Worm (Caenorhabditis elegans): Measurements from ENCODE around the gene F14H8.5.

DNA sequence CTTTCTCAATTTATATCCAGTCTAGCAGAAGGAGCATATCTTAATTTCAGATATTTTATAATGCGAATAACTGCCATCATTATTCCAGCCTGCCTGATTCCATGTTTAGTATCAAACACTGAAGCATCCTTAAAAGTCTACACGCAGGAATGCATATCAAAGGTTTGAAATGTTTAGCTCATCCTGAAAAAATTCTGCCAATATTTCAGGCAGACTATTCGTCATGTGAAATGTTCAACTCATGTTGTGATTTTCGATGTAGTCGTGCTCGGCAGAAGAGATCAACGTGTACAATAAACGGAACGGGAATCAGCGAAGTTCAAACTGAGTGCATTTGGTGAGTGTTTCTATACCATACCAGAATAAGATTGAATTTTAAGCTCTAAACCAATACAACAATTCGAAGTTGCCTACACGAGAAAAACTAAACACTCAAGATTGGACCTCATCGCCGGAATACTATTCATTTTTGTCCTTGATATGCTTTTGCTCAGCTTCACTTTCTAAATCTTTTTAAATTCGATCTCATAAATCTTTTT lies 21.3 kb upstream of the F14H8.5 start, which contains the start of gene T01C3.11:
- TF ChIP-seq nhr-237 (tag; optimal IDR thresholded peaks at IDR 0.05) = no peak
- TF ChIP-seq snpc-4 (tag; optimal IDR thresholded peaks at IDR 0.05) = no peak
- no peak for TF ChIP-seq elt-3 (tag; optimal IDR thresholded peaks at IDR 0.05)
- TF ChIP-seq ceh-82 (tag; optimal IDR thresholded peaks at IDR 0.05) = no peak
- TF ChIP-seq ama-1 (optimal IDR thresholded peaks at IDR 0.05) = no peak
- no peak for TF ChIP-seq nhr-76 (tag; optimal IDR thresholded peaks at IDR 0.05)
- no peak for TF ChIP-seq lin-39 (tag; optimal IDR thresholded peaks at IDR 0.05)
